Fruit fly (Drosophila melanogaster): Measurements from ENCODE around the gene CG8675.

DNA sequence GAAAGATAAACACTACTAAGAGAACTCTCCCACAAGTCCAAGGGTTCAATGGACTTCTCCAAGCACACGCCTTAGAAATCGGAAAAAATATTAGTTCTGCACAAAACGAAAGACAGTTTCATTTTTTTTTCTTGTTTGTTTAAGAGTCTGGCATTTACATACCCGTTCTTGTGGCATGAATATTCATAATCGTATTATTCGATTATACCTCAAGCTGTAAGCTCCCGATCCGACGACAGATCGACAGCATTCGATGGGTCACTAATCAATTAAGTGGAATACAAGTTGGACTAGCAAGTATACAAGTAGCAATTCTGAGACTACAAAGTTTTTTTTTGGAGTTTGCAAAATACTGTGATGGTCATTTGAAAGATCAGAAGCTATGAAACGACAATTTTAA, 21.8 kb downstream of the CG8675 start:
- TF ChIP-seq psq (optimal IDR thresholded peaks at IDR 0.05) (no peak), pan (optimal IDR thresholded peaks at IDR 0.05) (no peak), CG8478 (optimal IDR thresholded peaks at IDR 0.05) (no peak), Dll (optimal IDR thresholded peaks at IDR 0.05) (no peak)
